Fruit fly (Drosophila melanogaster): Measurements from ENCODE around the gene CG3345.
A peak's percentile ranks its signal among the peaks of the same experiment; 100 is the strongest.

CG3345 gene

dm6 chr2L:250507-251215, 18.2 kb upstream of the CG3345 start, which contains the start of gene kis (continued):
- no peak for TF ChIP-seq B-H1 (GFP tag; IDR thresholded peaks at IDR 0.05)
- TF ChIP-seq Hmx (GFP tag; optimal IDR thresholded peaks at IDR 0.05), result no peak
- TF ChIP-seq gsb-n (tag; optimal IDR thresholded peaks at IDR 0.05), result peak; percentile 68
- peak; percentile 8 for TF ChIP-seq CG33557 (GFP tag; optimal IDR thresholded peaks at IDR 0.05)
- peak; percentile 64 for TF ChIP-seq CG10543 (GFP tag; optimal IDR thresholded peaks at IDR 0.05)
- TF ChIP-seq Hr39 (optimal IDR thresholded peaks at IDR 0.05), result no peak
- TF ChIP-seq shn (GFP tag; optimal IDR thresholded peaks at IDR 0.05), result peak; percentile 31
- TF ChIP-seq Elba2 (GFP tag; optimal IDR thresholded peaks at IDR 0.05), result no peak
- peak; percentile 32 for TF ChIP-seq salm (tag; optimal IDR thresholded peaks at IDR 0.05)
- TF ChIP-seq CG11695 (GFP tag; IDR thresholded peaks at IDR 0.05), result no peak
- TF ChIP-seq CG17612 (GFP tag; IDR thresholded peaks at IDR 0.05), result no peak
- no peak for TF ChIP-seq mirr (GFP tag; optimal IDR thresholded peaks at IDR 0.05)
- TF ChIP-seq CG30020 (tag; optimal IDR thresholded peaks at IDR 0.05), result peak; percentile 63
- no peak for TF ChIP-seq CG16863 (GFP tag; optimal IDR thresholded peaks at IDR 0.05)
- TF ChIP-seq CG4360 (GFP tag; IDR thresholded peaks at IDR 0.05), result peak; percentile 95
- TF ChIP-seq rib (GFP tag; IDR thresholded peaks at IDR 0.05), result no peak
- peak; percentile 50 for TF ChIP-seq MBD-R2 (GFP tag; IDR thresholded peaks at IDR 0.05)
- peak; percentile 95 for TF ChIP-seq Doc3 (GFP tag; IDR thresholded peaks at IDR 0.05; ENCODE audit: partially characterized antibody)
- TF ChIP-seq H15 (GFP tag; IDR thresholded peaks at IDR 0.05), result 0 out of 3 replicates have a peak, but pooled peaks have one; percentile 14
- TF ChIP-seq exex (tag; optimal IDR thresholded peaks at IDR 0.05), result peak; percentile 17
- TF ChIP-seq Hr78 (GFP tag; optimal IDR thresholded peaks at IDR 0.05), result peak in 1 of 2 experiments; percentile 59
- no peak for TF ChIP-seq aop (GFP tag; IDR thresholded peaks at IDR 0.05)
- no peak for TF ChIP-seq CkIIα-i1 (GFP tag; IDR thresholded peaks at IDR 0.05)
- TF ChIP-seq CG4404 (GFP tag; IDR thresholded peaks at IDR 0.05), result no peak
- peak; percentile 43 for TF ChIP-seq unpg (GFP tag; optimal IDR thresholded peaks at IDR 0.05)
- TF ChIP-seq D (optimal IDR thresholded peaks at IDR 0.05), result no peak
- TF ChIP-seq D (GFP tag; optimal IDR thresholded peaks at IDR 0.05), result no peak
- peak; percentile 43 for TF ChIP-seq CG3163 (GFP tag; optimal IDR thresholded peaks at IDR 0.05)
- TF ChIP-seq CG31388 (GFP tag; optimal IDR thresholded peaks at IDR 0.05), result no peak
- TF ChIP-seq MTF-1 (GFP tag; optimal IDR thresholded peaks at IDR 0.05; ENCODE audit: borderline replicate concordance), result no peak
- peak; percentile 12 for TF ChIP-seq twi (tag; optimal IDR thresholded peaks at IDR 0.05)
- TF ChIP-seq kay (GFP tag; optimal IDR thresholded peaks at IDR 0.05), result no peak
- TF ChIP-seq Dek (tag; optimal IDR thresholded peaks at IDR 0.05), result no peak
- TF ChIP-seq CG6175 (GFP tag; IDR thresholded peaks at IDR 0.05), result no peak
- peak; percentile 98 for TF ChIP-seq amos (GFP tag; IDR thresholded peaks at IDR 0.05; ENCODE audit: partially characterized antibody)
- TF ChIP-seq CG6791 (GFP tag; IDR thresholded peaks at IDR 0.05; ENCODE audit: partially characterized antibody), result peak; percentile 93
- TF ChIP-seq sens (GFP tag), result peak; percentile 90
- no peak for TF ChIP-seq ems (GFP tag; optimal IDR thresholded peaks at IDR 0.05)
- TF ChIP-seq hth (optimal IDR thresholded peaks at IDR 0.05), result no peak
- TF ChIP-seq bowl (GFP tag; IDR thresholded peaks at IDR 0.05), result no peak
- peak; percentile 20 for TF ChIP-seq CG7271 (tag; optimal IDR thresholded peaks at IDR 0.05)
- TF ChIP-seq CG4730 (GFP tag; IDR thresholded peaks at IDR 0.05), result no peak
- TF ChIP-seq chinmo (GFP tag; IDR thresholded peaks at IDR 0.05; ENCODE audit: partially characterized antibody), result peak; percentile 92
- TF ChIP-seq Taf1 (GFP tag; IDR thresholded peaks at IDR 0.05), result no peak
- no peak for TF ChIP-seq CG43689 (GFP tag; IDR thresholded peaks at IDR 0.05)
- TF ChIP-seq CG7987 (GFP tag; optimal IDR thresholded peaks at IDR 0.05), result peak; percentile 25
- no peak for TF ChIP-seq slou (GFP tag; optimal IDR thresholded peaks at IDR 0.05)
- TF ChIP-seq Chrac-16 (GFP tag; optimal IDR thresholded peaks at IDR 0.05), result peak; percentile 3
- TF ChIP-seq hkb (optimal IDR thresholded peaks at IDR 0.05), result peak; percentile 43
- 0 out of 2 replicates have a peak, but pooled peaks have one; percentile 33 for TF ChIP-seq hkb (GFP tag; IDR thresholded peaks at IDR 0.05)
- TF ChIP-seq trem (tag; optimal IDR thresholded peaks at IDR 0.05), result peak; percentile 76
